Worm (Caenorhabditis elegans): Measurements from ENCODE around the gene Y55B1BR.6.

- TF ChIP-seq unc-62 (GFP tag; optimal IDR thresholded peaks at IDR 0.05 in 1 of 2) (peak in 1 of 2 experiments; percentile 88), unc-62 (tag; optimal IDR thresholded peaks at IDR 0.05) (no peak), ces-1 (GFP tag; optimal IDR thresholded peaks at IDR 0.05) (no peak), egl-27 (tag; optimal IDR thresholded peaks at IDR 0.05) (no peak), nhr-11 (tag; optimal IDR thresholded peaks at IDR 0.05) (no peak)
Observed at ce11 chrIII:509045-509444, 45.4 kb upstream of the Y55B1BR.6 start.

Data from whole organism, L4 larva.